Worm (Caenorhabditis elegans): ENCODE measurements around the gene F29F11.20.

Gene F29F11.20

DNA sequence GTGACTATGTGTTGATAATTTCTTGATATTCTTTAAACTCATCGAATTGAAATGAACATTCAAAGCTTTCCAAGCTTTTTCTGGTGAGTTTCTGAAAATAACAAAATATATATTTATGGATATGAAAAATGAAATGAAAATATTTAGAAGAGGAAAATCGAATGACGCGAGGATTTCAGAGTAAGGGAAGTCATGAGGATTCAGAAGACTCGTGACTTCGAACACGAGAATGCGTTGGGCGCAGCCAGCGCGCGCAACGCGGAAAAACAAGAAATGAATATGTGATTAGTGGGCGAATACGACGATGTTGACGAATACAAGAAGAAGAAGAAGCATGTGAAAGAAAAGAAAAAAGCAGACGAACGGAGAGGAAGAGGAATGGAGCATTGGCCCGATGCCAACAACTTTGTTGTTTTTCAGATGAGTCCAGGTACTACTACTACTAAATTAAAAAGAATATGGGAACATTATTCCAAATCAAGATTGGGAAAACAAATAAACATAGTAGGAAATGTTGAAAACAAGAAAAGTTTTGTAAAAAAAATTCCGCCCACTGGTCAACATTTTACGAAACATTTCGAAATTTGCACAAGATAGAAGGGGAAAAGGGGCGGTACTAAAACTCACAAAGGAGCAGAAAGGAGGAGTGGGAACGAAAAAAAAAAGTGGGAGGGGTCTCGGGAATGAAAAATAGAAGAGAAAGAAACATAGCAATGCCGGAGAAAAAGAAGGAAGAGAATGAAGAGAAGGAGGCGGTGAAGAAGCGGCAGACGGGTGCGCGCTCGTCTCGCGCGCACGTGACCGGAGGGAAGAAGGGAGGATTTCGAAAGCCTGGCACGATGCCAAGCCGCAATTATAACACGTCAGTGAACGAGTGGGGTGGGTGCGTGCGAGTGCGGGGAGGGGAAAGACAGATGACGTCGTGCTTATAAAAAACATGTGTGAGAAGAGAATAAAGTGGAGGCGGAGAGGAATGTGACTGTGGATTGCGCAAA lies 27.8 kb downstream of the F29F11.20 start (continued):
- TF ChIP-seq fkh-8 (tag; optimal IDR thresholded peaks at IDR 0.05) (peak; percentile 99), nhr-12 (tag; optimal IDR thresholded peaks at IDR 0.05) (no peak), ceh-90 (tag; optimal IDR thresholded peaks at IDR 0.05) (peak; percentile 56), lin-39 (tag; optimal IDR thresholded peaks at IDR 0.05) (peak; percentile 84), ceh-88 (GFP tag; IDR thresholded peaks at IDR 0.05) (peak; percentile 92), C16A3.4 (tag; optimal IDR thresholded peaks at IDR 0.05) (peak; percentile 79), efl-3 (GFP tag; optimal IDR thresholded peaks at IDR 0.05) (peak; percentile 1), ceh-82 (tag; optimal IDR thresholded peaks at IDR 0.05) (peak; percentile 86 to 92 (median 87)), nhr-237 (tag; optimal IDR thresholded peaks at IDR 0.05) (peak; percentile 67), irx-1 (tag; optimal IDR thresholded peaks at IDR 0.05) (peak; percentile 92), swsn-7 (tag; optimal IDR thresholded peaks at IDR 0.05) (peak; percentile 90), mdl-1 (tag; optimal IDR thresholded peaks at IDR 0.05) (peak; percentile 88 to 98), lin-13 (GFP tag; optimal IDR thresholded peaks at IDR 0.05) (peak; percentile 92), zip-4 (GFP tag; optimal IDR thresholded peaks at IDR 0.05) (peak; percentile 89), xbp-1 (tag; optimal IDR thresholded peaks at IDR 0.05) (peak; percentile 97), fos-1 (tag; optimal IDR thresholded peaks at IDR 0.05) (peak; percentile 44), hlh-4 (tag; optimal IDR thresholded peaks at IDR 0.05) (no peak), blmp-1 (tag; optimal IDR thresholded peaks at IDR 0.05) (peak; percentile 86), dpl-1 (GFP tag; optimal IDR thresholded peaks at IDR 0.05) (peak; percentile 46 to 62 (median 60)), lin-35 (GFP tag; optimal IDR thresholded peaks at IDR 0.05) (peak; percentile 71 to 73), aha-1 (tag; optimal IDR thresholded peaks at IDR 0.05) (peak; percentile 82), zag-1 (tag; optimal IDR thresholded peaks at IDR 0.05) (no peak), nhr-84 (tag; optimal IDR thresholded peaks at IDR 0.05) (no peak), ets-5 (GFP tag; IDR thresholded peaks at IDR 0.05) (no peak), F16B12.6 (tag; optimal IDR thresholded peaks at IDR 0.05) (peak; percentile 21), aly-2 (tag; optimal IDR thresholded peaks at IDR 0.05) (no peak), unc-130 (tag; optimal IDR thresholded peaks at IDR 0.05) (peak; percentile 92), snu-23 (GFP tag; optimal IDR thresholded peaks at IDR 0.05) (peak; percentile 88), nhr-85 (tag) (peak; percentile 99), mab-9 (GFP tag; IDR thresholded peaks at IDR 0.05) (peak; percentile 89), elt-3 (tag; optimal IDR thresholded peaks at IDR 0.05) (peak in 1 of 6 experiments; percentile 80), unc-98 (GFP tag; IDR thresholded peaks at IDR 0.05) (peak; percentile 48; the same call in 1 of the 2 replicates), nhr-28 (tag; optimal IDR thresholded peaks at IDR 0.05) (no peak), jun-1 (tag; optimal IDR thresholded peaks at IDR 0.05) (peak; percentile 85), ztf-4 (tag; optimal IDR thresholded peaks at IDR 0.05) (peak; percentile 91), nhr-71 (tag; optimal IDR thresholded peaks at IDR 0.05) (peak; percentile 98), hlh-17 (GFP tag; optimal IDR thresholded peaks at IDR 0.05; ENCODE audit: borderline replicate concordance) (no peak), alr-1 (tag; optimal IDR thresholded peaks at IDR 0.05; ENCODE audit: borderline replicate concordance) (no peak), nhr-19 (GFP tag; conservative IDR thresholded peaks at IDR 0.05) (peak; percentile 96), elt-2 (tag; optimal IDR thresholded peaks at IDR 0.05) (peak; percentile 29), mef-2 (tag; optimal IDR thresholded peaks at IDR 0.05) (peak; percentile 82), sox-4 (tag; optimal IDR thresholded peaks at IDR 0.05) (peak; percentile 81), efl-1 (optimal IDR thresholded peaks at IDR 0.05) (peak; percentile 70 to 72), efl-1 (GFP tag; optimal IDR thresholded peaks at IDR 0.05 in 1 of 2) (peak; percentile 34 to 93), unc-30 (tag; optimal IDR thresholded peaks at IDR 0.05) (no peak), nhr-47 (tag; optimal IDR thresholded peaks at IDR 0.05) (peak; percentile 94), pag-3 (tag; optimal IDR thresholded peaks at IDR 0.05; ENCODE audit: borderline replicate concordance, insufficient read depth) (peak; percentile 88), snpc-4 (tag; optimal IDR thresholded peaks at IDR 0.05) (peak; percentile 94), C04F5.9 (tag; optimal IDR thresholded peaks at IDR 0.05) (no peak), egl-27 (tag; optimal IDR thresholded peaks at IDR 0.05) (peak; percentile 60 to 78)

Measured in whole organism, L1 larva.